Worm (Caenorhabditis elegans): ENCODE data around the gene fbxa-71.

Gene fbxa-71

ce11 chrIII:2233399-2233798 is 22.2 kb upstream of the fbxa-71 start:
- no peak for TF ChIP-seq efl-1 (optimal IDR thresholded peaks at IDR 0.05)
- peak in 1 of 2 experiments; percentile 75 for TF ChIP-seq efl-1 (GFP tag; optimal IDR thresholded peaks at IDR 0.05 in 1 of 2)
- no peak for TF ChIP-seq F16B12.6 (tag; optimal IDR thresholded peaks at IDR 0.05)
- TF ChIP-seq fkh-10 (GFP tag; optimal IDR thresholded peaks at IDR 0.05): no peak
- no peak for TF ChIP-seq ztf-11 (tag; optimal IDR thresholded peaks at IDR 0.05)

ce11 chrIII:2234192-2234934 is 21.3 kb upstream of the fbxa-71 start, which contains the start of gene C39B5.2:
TSS of gene C39B5.2 (plus strand) at chrIII:2234884.
- TF ChIP-seq unc-98 (GFP tag; IDR thresholded peaks at IDR 0.05): no peak
- peak; percentile 53 for TF ChIP-seq nhr-85 (tag)
- TF ChIP-seq efl-1 (optimal IDR thresholded peaks at IDR 0.05): no peak
- peak in 1 of 2 experiments; percentile 32 for TF ChIP-seq efl-1 (GFP tag; optimal IDR thresholded peaks at IDR 0.05 in 1 of 2)

- TF ChIP-seq tlp-1 (tag; optimal IDR thresholded peaks at IDR 0.05) (peak; percentile 12), ztf-4 (tag; optimal IDR thresholded peaks at IDR 0.05) (no peak), irx-1 (tag; optimal IDR thresholded peaks at IDR 0.05) (no peak), fkh-4 (tag; optimal IDR thresholded peaks at IDR 0.05; ENCODE audit: borderline replicate concordance) (no peak), pqm-1 (tag; optimal IDR thresholded peaks at IDR 0.05) (peak; percentile 72), sox-4 (tag; optimal IDR thresholded peaks at IDR 0.05) (no peak), jun-1 (tag; optimal IDR thresholded peaks at IDR 0.05) (peak; percentile 7), lin-15B (tag; optimal IDR thresholded peaks at IDR 0.05) (no peak), elt-2 (tag; optimal IDR thresholded peaks at IDR 0.05) (peak; percentile 91), nhr-237 (tag; optimal IDR thresholded peaks at IDR 0.05) (no peak), egl-13 (tag; optimal IDR thresholded peaks at IDR 0.05) (no peak)
Observed at ce11 chrIII:2239587-2240144, 16.0 kb upstream of the fbxa-71 start, which contains the start of gene C39B5.10. TSS of gene C39B5.10 (minus strand) at chrIII:2239637.

- no peak for TF ChIP-seq mef-2 (tag; optimal IDR thresholded peaks at IDR 0.05)
- no peak for TF ChIP-seq egl-27 (tag; optimal IDR thresholded peaks at IDR 0.05)
- TF ChIP-seq nhr-19 (GFP tag; conservative IDR thresholded peaks at IDR 0.05): no peak
- TF ChIP-seq nhr-237 (tag; optimal IDR thresholded peaks at IDR 0.05): no peak
- no peak for TF ChIP-seq mab-9 (GFP tag; IDR thresholded peaks at IDR 0.05)
Observed at ce11 chrIII:2240471-2240870, 15.2 kb upstream of the fbxa-71 start, which contains the start of gene srz-56. TSS of gene srz-56 (plus strand) at chrIII:2240771.

ce11 chrIII:2243617-2244016 is 12.0 kb upstream of the fbxa-71 start:
- TF ChIP-seq ama-1 (optimal IDR thresholded peaks at IDR 0.05) (no peak), mdl-1 (tag; optimal IDR thresholded peaks at IDR 0.05) (no peak), lin-14 (GFP tag; optimal IDR thresholded peaks at IDR 0.05) (no peak), zag-1 (tag; optimal IDR thresholded peaks at IDR 0.05) (no peak), ceh-63 (GFP tag; optimal IDR thresholded peaks at IDR 0.05) (no peak), egl-13 (tag; optimal IDR thresholded peaks at IDR 0.05) (no peak), F16B12.6 (tag; optimal IDR thresholded peaks at IDR 0.05) (no peak), nhr-85 (tag) (no peak), fkh-8 (tag; optimal IDR thresholded peaks at IDR 0.05) (no peak)

- TF ChIP-seq egl-27 (tag; optimal IDR thresholded peaks at IDR 0.05) (no peak), sox-4 (tag; optimal IDR thresholded peaks at IDR 0.05) (no peak), hlh-4 (tag; optimal IDR thresholded peaks at IDR 0.05) (no peak), nhr-11 (tag; optimal IDR thresholded peaks at IDR 0.05) (no peak), dpl-1 (GFP tag; optimal IDR thresholded peaks at IDR 0.05) (no peak), ztf-4 (tag; optimal IDR thresholded peaks at IDR 0.05) (no peak), ceh-88 (GFP tag; IDR thresholded peaks at IDR 0.05) (no peak)
Observed at ce11 chrIII:2245727-2246126, 9.9 kb upstream of the fbxa-71 start, which contains the start of gene srd-67. TSS of gene srd-67 (minus strand) at chrIII:2245827.

All from whole organism, L1 larva.